Worm (Caenorhabditis elegans) whole organism, L1 larva: ENCODE data around the gene lin-36.

Experiments
- C04F5.9 ChIP-seq: sonication (generic microtip); optimal IDR thresholded peaks from 2 replicates; lab custom pipeline; 2016; ENCODE audit warnings: missing genetic modification characterization, missing compliant biosample characterization
- F16B12.6 ChIP-seq: fragments of 150-350 bp; optimal IDR thresholded peaks from 2 replicates; lab custom pipeline; 2014; ENCODE audit warnings: missing biosample characterization, missing genetic modification characterization
- Y116A8C.19 ChIP-seq: sonication (generic microtip); optimal IDR thresholded peaks from 2 replicates; lab custom pipeline; 2016; ENCODE audit warnings: missing compliant biosample characterization, missing genetic modification characterization, borderline replicate concordance
- alr-1 ChIP-seq: fragments of 200-800 bp; sonication (Bioruptor generic); optimal IDR thresholded peaks from 2 replicates; lab custom pipeline; 2018; ENCODE audit warnings: borderline replicate concordance, mild to moderate bottlenecking, missing genetic modification characterization, missing compliant biosample characterization
- aly-2 ChIP-seq: fragments of 150-350 bp; optimal IDR thresholded peaks from 2 replicates; lab custom pipeline; 2014; ENCODE audit warnings: missing biosample characterization, missing genetic modification characterization
- ama-1 ChIP-seq: fragments of 150-350 bp; optimal IDR thresholded peaks from 2 replicates; lab custom pipeline; 2014
- ceh-63 ChIP-seq: fragments of 200-800 bp; sonication (Bioruptor generic); optimal IDR thresholded peaks from 2 replicates; lab custom pipeline; 2018; ENCODE audit warnings: mild to moderate bottlenecking, missing genetic modification characterization, missing compliant biosample characterization
- ceh-90 ChIP-seq: sonication (generic microtip); optimal IDR thresholded peaks from 2 replicates; lab custom pipeline; 2016; ENCODE audit warnings: missing genetic modification characterization, missing compliant biosample characterization
- ces-1 ChIP-seq: fragments of 150-350 bp; optimal IDR thresholded peaks from 2 replicates; lab custom pipeline; 2014; ENCODE audit warnings: missing biosample characterization, missing genetic modification reagents, missing genetic modification characterization
- dpl-1 ChIP-seq, 3 experiments: fragments of 150-350 bp in 2 of 3; sonication (generic microtip) in 1 of 3; optimal IDR thresholded peaks; 2 replicates each; lab custom pipeline; 2014 to 2017; ENCODE audit warnings: missing biosample characterization in 3 of 3, missing genetic modification characterization in 3 of 3, missing genetic modification reagents in 3 of 3
- efl-1 ChIP-seq, 4 experiments: fragments of 150-350 bp; optimal IDR thresholded peaks in 3 of 4; peaks in 1 of 4; 1 replicate in 1 of 4; 2 replicates in 3 of 4; lab custom pipeline; 2014; ENCODE audit warnings: missing biosample characterization in 2 of 4, missing genetic modification characterization in 2 of 4, missing genetic modification reagents in 2 of 4
- efl-3 ChIP-seq: fragments of 200-800 bp; sonication (Bioruptor generic); optimal IDR thresholded peaks from 2 replicates; lab custom pipeline; 2018; ENCODE audit warnings: mild to moderate bottlenecking, missing genetic modification characterization, missing compliant biosample characterization
- egl-13 ChIP-seq: sonication (generic microtip); optimal IDR thresholded peaks from 2 replicates; lab custom pipeline; 2016; ENCODE audit warnings: missing genotype, missing genetic modification reagents, missing genetic modification characterization, missing compliant biosample characterization
- egl-27 ChIP-seq, 2 experiments: fragments of 150-350 bp in 1 of 2; sonication (generic microtip); optimal IDR thresholded peaks; 3 replicates each; lab custom pipeline; 2017 to 2018; ENCODE audit warnings: missing biosample characterization in 2 of 2, missing genetic modification characterization in 2 of 2, missing genetic modification reagents in 2 of 2
- elt-2 ChIP-seq: sonication (generic microtip); optimal IDR thresholded peaks from 2 replicates; lab custom pipeline; 2016; ENCODE audit warnings: missing genetic modification characterization, mild to moderate bottlenecking, inconsistent platforms, missing compliant biosample characterization, missing genetic modification reagents
- fkh-10 ChIP-seq: sonication (generic microtip); optimal IDR thresholded peaks from 2 replicates; lab custom pipeline; 2017; ENCODE audit warnings: missing biosample characterization, missing genetic modification reagents, missing genetic modification characterization
- fkh-8 ChIP-seq: sonication (generic microtip); optimal IDR thresholded peaks from 2 replicates; lab custom pipeline; 2016; ENCODE audit warnings: mild to moderate bottlenecking, missing genetic modification characterization, missing compliant biosample characterization
- fos-1 ChIP-seq: fragments of 150-350 bp; optimal IDR thresholded peaks from 2 replicates; lab custom pipeline; 2014; ENCODE audit warnings: missing biosample characterization, missing genetic modification characterization
- grh-1 ChIP-seq: fragments of 200-800 bp; sonication (Bioruptor generic); IDR thresholded peaks from 2 replicates; pipeline ENCODE4 v1.3.6; 2022; ENCODE audit warnings: missing genetic modification reagents, missing genetic modification characterization, missing compliant biosample characterization
- hlh-17 ChIP-seq: fragments of 200-800 bp; sonication (Bioruptor generic); optimal IDR thresholded peaks from 2 replicates; lab custom pipeline; 2018; ENCODE audit warnings: missing genetic modification characterization, mild to moderate bottlenecking, missing compliant biosample characterization, moderate library complexity, borderline replicate concordance
- hlh-4 ChIP-seq: sonication (generic microtip); optimal IDR thresholded peaks from 2 replicates; lab custom pipeline; 2016; ENCODE audit warnings: mild to moderate bottlenecking, missing genetic modification characterization, missing compliant biosample characterization
- isw-1 ChIP-seq: fragments of 200-800 bp; sonication (Bioruptor generic); IDR thresholded peaks from 2 replicates; pipeline ENCODE4 v1.3.6; 2022; ENCODE audit warnings: missing genetic modification characterization, missing compliant biosample characterization
- jun-1 ChIP-seq: fragments of 150-350 bp; optimal IDR thresholded peaks from 2 replicates; lab custom pipeline; 2014; ENCODE audit warnings: missing biosample characterization, missing genetic modification reagents, missing genetic modification characterization
- lin-14 ChIP-seq: fragments of 200-800 bp; sonication (Bioruptor generic); optimal IDR thresholded peaks from 2 replicates; lab custom pipeline; 2018; ENCODE audit warnings: mild to moderate bottlenecking, missing genetic modification characterization, moderate library complexity, missing compliant biosample characterization
- lin-15B ChIP-seq: fragments of 150-350 bp; sonication (generic microtip); optimal IDR thresholded peaks from 3 replicates; lab custom pipeline; 2014; ENCODE audit warnings: missing biosample characterization, missing genetic modification characterization
- lin-35 ChIP-seq, 2 experiments: fragments of 150-350 bp; optimal IDR thresholded peaks; 2 replicates each; lab custom pipeline; 2014; ENCODE audit warnings: missing biosample characterization in 2 of 2, missing genetic modification characterization in 2 of 2, missing genetic modification reagents in 2 of 2
- lsy-2 ChIP-seq, 2 experiments: fragments of 150-350 bp; optimal IDR thresholded peaks; 2 replicates each; lab custom pipeline; 2014; ENCODE audit warnings: missing biosample characterization in 2 of 2, missing genetic modification characterization in 2 of 2
- mdl-1 ChIP-seq, 2 experiments: fragments of 150-350 bp; optimal IDR thresholded peaks; 2 replicates each; lab custom pipeline; 2014 to 2017; ENCODE audit warnings: missing biosample characterization in 2 of 2, missing genetic modification characterization in 2 of 2, inconsistent platforms in 1 of 2
- mef-2 ChIP-seq: fragments of 150-350 bp; optimal IDR thresholded peaks from 2 replicates; lab custom pipeline; 2014; ENCODE audit warnings: missing biosample characterization, missing genetic modification characterization
- mep-1 ChIP-seq: fragments of 150-350 bp; optimal IDR thresholded peaks from 2 replicates; lab custom pipeline; 2014; ENCODE audit warnings: missing biosample characterization, missing genetic modification characterization
- nhr-19 ChIP-seq: fragments of 200-800 bp; sonication (Bioruptor generic); conservative IDR thresholded peaks from 2 replicates; pipeline ENCODE4 v1.3.6; 2022; ENCODE audit warnings: missing genetic modification characterization, missing compliant biosample characterization
- nhr-28 ChIP-seq: fragments of 150-350 bp; optimal IDR thresholded peaks from 2 replicates; lab custom pipeline; 2014; ENCODE audit warnings: missing biosample characterization, missing genetic modification characterization
- nhr-47 ChIP-seq: sonication (generic microtip); optimal IDR thresholded peaks from 2 replicates; lab custom pipeline; 2016; ENCODE audit warnings: mild to moderate bottlenecking, missing genetic modification characterization, moderate library complexity, missing compliant biosample characterization
- nhr-76 ChIP-seq: sonication (generic microtip); optimal IDR thresholded peaks from 2 replicates; lab custom pipeline; 2017; ENCODE audit warnings: missing biosample characterization, missing genetic modification characterization
- nhr-77 ChIP-seq: fragments of 150-350 bp; optimal IDR thresholded peaks from 2 replicates; lab custom pipeline; 2014; ENCODE audit warnings: missing biosample characterization, missing genetic modification characterization
- nhr-84 ChIP-seq: sonication (generic microtip); optimal IDR thresholded peaks from 2 replicates; lab custom pipeline; 2017; ENCODE audit warnings: missing biosample characterization, missing genetic modification characterization
- nhr-85 ChIP-seq: sonication (generic microtip); peaks from one replicate; lab custom pipeline; 2016; ENCODE audit warnings: missing genetic modification characterization, inconsistent platforms, missing compliant biosample characterization
- nhr-90 ChIP-seq: sonication (generic microtip); optimal IDR thresholded peaks from 2 replicates; lab custom pipeline; 2016; ENCODE audit warnings: mild to moderate bottlenecking, missing genetic modification characterization, missing compliant biosample characterization; ENCODE audit not compliant: poor library complexity
- pqm-1 ChIP-seq: sonication (generic microtip); optimal IDR thresholded peaks from 3 replicates; lab custom pipeline; 2017; ENCODE audit warnings: missing biosample characterization, missing genetic modification characterization
- skn-1 ChIP-seq: fragments of 150-350 bp; optimal IDR thresholded peaks from 2 replicates; lab custom pipeline; 2014; ENCODE audit warnings: missing biosample characterization, missing genetic modification characterization
- snpc-4 ChIP-seq: fragments of 150-350 bp; optimal IDR thresholded peaks from 2 replicates; lab custom pipeline; 2014; ENCODE audit warnings: missing biosample characterization, missing genetic modification characterization
- sox-4 ChIP-seq: sonication (generic microtip); optimal IDR thresholded peaks from 2 replicates; lab custom pipeline; 2016; ENCODE audit warnings: missing genetic modification characterization, missing compliant biosample characterization
- swsn-7 ChIP-seq: sonication (generic microtip); optimal IDR thresholded peaks from 2 replicates; lab custom pipeline; 2016; ENCODE audit warnings: missing genetic modification characterization, missing compliant biosample characterization
- tbx-2 ChIP-seq: sonication (generic microtip); optimal IDR thresholded peaks from 2 replicates; lab custom pipeline; 2016; ENCODE audit warnings: missing genetic modification characterization, missing compliant biosample characterization
- tlp-1 ChIP-seq: fragments of 150-350 bp; optimal IDR thresholded peaks from 2 replicates; lab custom pipeline; 2014; ENCODE audit warnings: missing biosample characterization, missing genetic modification characterization
- unc-130 ChIP-seq: fragments of 150-350 bp; optimal IDR thresholded peaks from 2 replicates; lab custom pipeline; 2017; ENCODE audit warnings: missing biosample characterization, missing genetic modification characterization, inconsistent platforms
- unc-62 ChIP-seq: fragments of 150-350 bp; optimal IDR thresholded peaks from 2 replicates; lab custom pipeline; 2014; ENCODE audit warnings: missing biosample characterization, missing genetic modification reagents, missing genetic modification characterization
- unc-86 ChIP-seq: sonication (generic microtip); optimal IDR thresholded peaks from 2 replicates; lab custom pipeline; 2016; ENCODE audit warnings: missing genetic modification characterization, missing compliant biosample characterization
- unc-98 ChIP-seq: fragments of 200-800 bp; sonication (Bioruptor generic); IDR thresholded peaks from 2 replicates; pipeline ENCODE4 v1.3.6; 2022; ENCODE audit warnings: missing genetic modification characterization, missing compliant biosample characterization
- zag-1 ChIP-seq: fragments of 150-350 bp; optimal IDR thresholded peaks from 2 replicates; lab custom pipeline; 2014; ENCODE audit warnings: missing biosample characterization, missing genetic modification characterization
- zip-4 ChIP-seq: fragments of 200-800 bp; sonication (Bioruptor generic); optimal IDR thresholded peaks from 2 replicates; lab custom pipeline; 2018; ENCODE audit warnings: mild to moderate bottlenecking, missing genetic modification characterization, moderate library complexity, missing compliant biosample characterization
- ztf-11 ChIP-seq, 2 experiments: sonication (generic microtip); optimal IDR thresholded peaks; 2 replicates each; lab custom pipeline; 2016 to 2017; ENCODE audit warnings: missing genetic modification characterization in 2 of 2, missing biosample characterization in 1 of 2, missing compliant biosample characterization in 1 of 2

The lin-36 gene

ce11 chrIII:8030963-8031362 is 10.3 kb upstream of the lin-36 start, which contains the start of gene F44B9.9:
TSS of gene F44B9.9 (minus strand) at chrIII:8031063.
- TF ChIP-seq nhr-77 (tag; lab: Kevin White, UChicago), result no peak
- no peak for TF ChIP-seq mef-2
- TF ChIP-seq F16B12.6, result no peak

- TF ChIP-seq ces-1 (no peak), nhr-47 (peak; percentile 50), unc-62 (no peak), swsn-7 (tag; lab: Kevin White, UChicago) (peak; percentile 67), elt-2 (tag; lab: Kevin White, UChicago) (no peak), nhr-84 (tag; lab: Kevin White, UChicago) (no peak), mdl-1 (tag; optimal IDR thresholded peaks at IDR 0.05; lab: Kevin White, UChicago) (peak in 1 of 2 experiments; percentile 32), pqm-1 (tag; lab: Kevin White, UChicago) (no peak), snpc-4 (no peak), nhr-90 (peak; percentile 55), ceh-90 (tag; lab: Kevin White, UChicago) (no peak), isw-1 (no peak), hlh-17 (GFP tag; lab: Kevin White, UChicago) (no peak), tlp-1 (tag; lab: Kevin White, UChicago) (no peak), alr-1 (tag; lab: Kevin White, UChicago) (no peak), Y116A8C.19 (tag; lab: Kevin White, UChicago) (no peak), aly-2 (no peak), fkh-8 (tag; lab: Kevin White, UChicago) (peak; percentile 13), zip-4 (GFP tag; lab: Kevin White, UChicago) (no peak), nhr-76 (no peak), fos-1 (tag; lab: Kevin White, UChicago) (no peak), lin-15B (peak; percentile 70), ceh-63 (GFP tag; lab: Kevin White, UChicago) (no peak), lsy-2 (tag; optimal IDR thresholded peaks at IDR 0.05; lab: Kevin White, UChicago) (peak; percentile 76 to 80), egl-27 (tag; optimal IDR thresholded peaks at IDR 0.05; lab: Kevin White, UChicago) (no peak), sox-4 (tag; lab: Kevin White, UChicago) (no peak), unc-98 (no peak), unc-86 (no peak), grh-1 (GFP tag; lab: Robert Waterston, UW) (peak; percentile 86), tbx-2 (peak; percentile 55), jun-1 (tag; lab: Kevin White, UChicago) (no peak), mep-1 (tag; lab: Kevin White, UChicago) (peak; percentile 68), hlh-4 (no peak), dpl-1 (GFP tag; optimal IDR thresholded peaks at IDR 0.05; lab: Kevin White, UChicago) (peak; percentile 60 to 82 (median 76)), ztf-11 (tag; optimal IDR thresholded peaks at IDR 0.05; lab: Kevin White, UChicago) (peak in 1 of 2 experiments; percentile 20), nhr-85 (peak; percentile 79), zag-1 (no peak), nhr-19 (peak; percentile 66), nhr-28 (no peak), skn-1 (tag; lab: Kevin White, UChicago) (peak; percentile 35), fkh-10 (GFP tag; lab: Kevin White, UChicago) (no peak), efl-3 (GFP tag; lab: Kevin White, UChicago) (no peak), ama-1 (lab: Kevin White, UChicago) (no peak), efl-1 (optimal IDR thresholded peaks at IDR 0.05; lab: Kevin White, UChicago) (peak; percentile 72 to 76), efl-1 (GFP tag; optimal IDR thresholded peaks at IDR 0.05 in 1 of 2; lab: Kevin White, UChicago) (peak; percentile 73 to 95), unc-130 (tag; lab: Kevin White, UChicago) (peak; percentile 73), lin-35 (GFP tag; optimal IDR thresholded peaks at IDR 0.05; lab: Kevin White, UChicago) (peak; percentile 72 to 80), lin-14 (peak; percentile 78), C04F5.9 (tag; lab: Kevin White, UChicago) (peak; percentile 7), egl-13 (tag; lab: Kevin White, UChicago) (no peak)
Measured at ce11 chrIII:8029487-8029886, 8.8 kb upstream of the lin-36 start, which contains the start of gene F44B9.8. TSS of gene F44B9.8 (minus strand) at chrIII:8029649.
